Fruit fly (Drosophila melanogaster): ENCODE measurements around the gene Sfp26Ad.

DNA sequence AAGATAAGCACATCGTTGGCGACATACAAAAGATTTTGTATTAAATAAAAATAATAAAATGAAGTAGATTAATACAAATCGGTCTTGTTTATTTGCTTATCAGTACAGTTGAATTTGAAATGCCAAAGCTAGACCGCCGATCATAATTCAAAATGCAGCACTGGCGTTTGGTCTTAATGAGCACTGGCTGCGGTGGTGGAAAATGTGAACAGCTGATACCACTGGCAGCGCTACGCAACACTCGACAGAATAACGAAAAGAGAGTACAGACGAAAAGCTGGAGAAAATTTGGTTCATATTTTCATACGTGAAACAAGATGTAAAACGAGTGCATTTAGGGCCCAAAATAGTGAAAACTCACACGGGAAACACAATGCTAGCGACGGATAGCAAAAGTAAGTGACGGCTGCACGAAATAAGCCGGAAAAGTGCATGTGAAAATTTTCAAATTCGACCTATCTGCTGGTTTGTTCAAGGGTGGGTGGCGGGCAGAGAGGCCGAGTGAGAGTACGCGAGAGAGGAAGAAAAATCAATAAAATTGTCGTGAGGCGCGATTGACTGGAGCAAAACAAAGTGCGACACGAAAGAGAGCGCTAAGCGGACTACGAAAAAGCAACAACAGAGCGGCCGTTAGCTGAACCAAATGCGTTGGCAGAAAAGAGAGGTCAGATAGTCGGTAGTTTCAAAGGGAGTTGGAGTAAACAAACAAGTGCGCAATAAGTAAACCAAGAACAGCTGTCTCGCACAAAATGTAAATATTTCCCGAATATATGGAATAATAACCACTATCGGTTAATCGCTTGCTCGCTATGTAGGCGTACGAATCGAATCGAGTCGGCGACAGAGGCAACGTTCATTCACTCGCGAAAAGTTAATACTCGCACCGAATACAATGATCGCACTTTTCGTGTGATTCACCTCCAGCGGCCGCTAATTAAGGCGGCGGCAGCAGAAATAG is 35.9 kb downstream of the Sfp26Ad start, which contains the start of gene bchs:
- TF ChIP-seq usp (GFP tag; optimal IDR thresholded peaks at IDR 0.05) (no peak), CG8478 (optimal IDR thresholded peaks at IDR 0.05) (no peak), EcR (GFP tag; optimal IDR thresholded peaks at IDR 0.05) (no peak), psq (optimal IDR thresholded peaks at IDR 0.05) (peak; percentile 42), Dll (optimal IDR thresholded peaks at IDR 0.05) (peak; percentile 76)

All from whole organism.